Worm (Caenorhabditis elegans) whole organism, L4/young adult: ENCODE data around the gene Y39A1A.27.

Experiments used
- W03F9.2 ChIP-seq: fragments of 150-350 bp; optimal IDR thresholded peaks from 2 replicates; lab custom pipeline; 2014; ENCODE audit warnings: missing biosample characterization, missing genetic modification characterization
- dao-5 ChIP-seq: sonication (generic microtip); optimal IDR thresholded peaks from 2 replicates; lab custom pipeline; 2016; ENCODE audit warnings: missing genotype, missing genetic modification characterization, moderate library complexity, missing compliant biosample characterization
- him-1 ChIP-seq: sonication (generic microtip); optimal IDR thresholded peaks from 2 replicates; lab custom pipeline; 2016; ENCODE audit warnings: missing genotype, missing genetic modification reagents, missing genetic modification characterization, missing compliant biosample characterization

DNA sequence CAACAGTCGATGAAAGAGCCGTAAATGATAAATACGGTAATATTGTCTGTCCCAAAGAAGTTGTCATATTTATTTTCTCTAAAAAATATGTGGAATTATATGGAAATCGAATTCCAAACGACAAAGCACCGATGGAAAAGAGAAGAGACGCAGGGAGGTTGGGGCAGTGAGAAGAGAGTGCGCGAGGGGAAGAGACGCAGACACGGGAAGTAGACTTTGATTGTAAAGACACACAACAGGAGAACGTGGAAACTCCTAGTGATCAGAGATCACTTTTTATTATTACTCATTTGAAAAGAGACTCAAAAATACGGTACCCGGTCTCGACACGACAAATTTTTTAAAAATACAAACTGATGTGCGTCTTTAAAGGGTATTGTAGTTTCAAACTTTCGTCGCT lies 10.4 kb upstream of the Y39A1A.27 start:
- no peak for TF ChIP-seq W03F9.2 (tag; lab: Kevin White, UChicago)
- TF ChIP-seq him-1: no peak
- TF ChIP-seq dao-5: no peak
